Fruit fly (Drosophila melanogaster) whole organism, embryonic: ENCODE results near the gene Shawn.

Source experiments
- ATbp ChIP-seq: fragments of 200-800 bp; sonication (Bioruptor generic); optimal IDR thresholded peaks from 2 replicates; lab custom pipeline; 2017; ENCODE audit warnings: missing biosample characterization, mild to moderate bottlenecking, missing genetic modification characterization, missing genetic modification reagents
- Blimp-1 ChIP-seq: fragments of 200-800 bp; sonication (Bioruptor generic); optimal IDR thresholded peaks from 3 replicates; lab custom pipeline; 2018; ENCODE audit warnings: missing biosample characterization, missing genetic modification characterization, mild to moderate bottlenecking, moderate library complexity, missing genetic modification reagents
- CG10267 ChIP-seq: fragments of 200-800 bp; sonication (Bioruptor generic); optimal IDR thresholded peaks from 2 replicates; lab custom pipeline; 2018; ENCODE audit warnings: missing biosample characterization, mild to moderate bottlenecking, missing genetic modification characterization, moderate library complexity
- CG10462 ChIP-seq: fragments of 200-800 bp; sonication (Bioruptor generic); optimal IDR thresholded peaks from 2 replicates; lab custom pipeline; 2016; ENCODE audit warnings: missing biosample characterization, missing genetic modification characterization
- CG10565 ChIP-seq: fragments of 200-800 bp; sonication (Bioruptor generic); optimal IDR thresholded peaks from 3 replicates; lab custom pipeline; 2016; ENCODE audit warnings: missing biosample characterization, mild to moderate bottlenecking, missing genetic modification characterization
- CG12744 ChIP-seq: fragments of 200-800 bp; sonication (Bioruptor generic); optimal IDR thresholded peaks from 2 replicates; lab custom pipeline; 2016; ENCODE audit warnings: missing biosample characterization, missing genetic modification characterization
- CG15073 ChIP-seq: fragments of 200-800 bp; sonication (Bioruptor generic); optimal IDR thresholded peaks from 2 replicates; lab custom pipeline; 2016; ENCODE audit warnings: missing biosample characterization, missing genetic modification characterization
- CG15601 ChIP-seq: fragments of 200-800 bp; sonication (Bioruptor generic); optimal IDR thresholded peaks from 3 replicates; lab custom pipeline; 2019; ENCODE audit warnings: missing biosample characterization, mild to moderate bottlenecking, missing genetic modification characterization, moderate library complexity
- CG16779 ChIP-seq: fragments of 200-800 bp; sonication (Bioruptor generic); IDR thresholded peaks from 2 replicates; pipeline ENCODE4 v1.3.6; 2022; ENCODE audit warnings: missing biosample characterization, missing genetic modification characterization
- CG17361 ChIP-seq: fragments of 200-800 bp; sonication (Bioruptor generic); IDR thresholded peaks from 3 replicates; pipeline ENCODE4 v1.3.6; 2022; ENCODE audit warnings: missing biosample characterization, missing genetic modification characterization
- CG17568 ChIP-seq: fragments of 200-800 bp; sonication (Bioruptor generic); optimal IDR thresholded peaks from 2 replicates; lab custom pipeline; 2018; ENCODE audit warnings: missing biosample characterization, mild to moderate bottlenecking, missing genetic modification characterization, moderate library complexity
- CG17829 ChIP-seq: fragments of 200-800 bp; optimal IDR thresholded peaks from 2 replicates; lab custom pipeline; 2019; ENCODE audit warnings: missing biosample characterization, mild to moderate bottlenecking, missing genetic modification characterization, moderate library complexity
- CG18764 ChIP-seq: fragments of 200-800 bp; sonication (Bioruptor generic); optimal IDR thresholded peaks from 3 replicates; lab custom pipeline; 2016; ENCODE audit warnings: missing biosample characterization, missing genetic modification characterization
- CG2199 ChIP-seq: fragments of 200-800 bp; sonication (Bioruptor generic); IDR thresholded peaks from 3 replicates; pipeline ENCODE4 v1.3.6; 2022; ENCODE audit warnings: missing biosample characterization, missing genetic modification characterization
- CG30431 ChIP-seq: fragments of 200-800 bp; sonication (Bioruptor generic); optimal IDR thresholded peaks from 2 replicates; lab custom pipeline; 2017; ENCODE audit warnings: missing biosample characterization, missing genetic modification characterization
- CG33213 ChIP-seq: fragments of 200-800 bp; sonication (Bioruptor generic); optimal IDR thresholded peaks from 3 replicates; lab custom pipeline; 2016; ENCODE audit warnings: missing biosample characterization, missing genetic modification characterization
- CG34224 ChIP-seq: fragments of 200-800 bp; sonication (Bioruptor generic); IDR thresholded peaks from 3 replicates; pipeline ENCODE4 v1.3.6; 2022; ENCODE audit warnings: missing biosample characterization, missing genetic modification characterization; ENCODE audit not compliant: partially characterized antibody
- CG34376 ChIP-seq: fragments of 200-800 bp; sonication (Bioruptor generic); optimal IDR thresholded peaks from 2 replicates; lab custom pipeline; 2018; ENCODE audit warnings: missing biosample characterization, mild to moderate bottlenecking, missing genetic modification characterization
- CG4404 ChIP-seq: fragments of 200-800 bp; sonication (Bioruptor generic); IDR thresholded peaks from 2 replicates; pipeline ENCODE4 v1.3.6; 2022; ENCODE audit warnings: missing biosample characterization, missing genetic modification characterization
- CG4707 ChIP-seq: fragments of 200-800 bp; sonication (Bioruptor generic); optimal IDR thresholded peaks from 2 replicates; lab custom pipeline; 2018; ENCODE audit warnings: missing biosample characterization, mild to moderate bottlenecking, missing genetic modification characterization, moderate library complexity
- CG6854 ChIP-seq: fragments of 200-800 bp; sonication (Bioruptor generic); optimal IDR thresholded peaks from 3 replicates; lab custom pipeline; 2017; ENCODE audit warnings: missing biosample characterization, mild to moderate bottlenecking, missing genetic modification characterization
- CG8765 ChIP-seq: fragments of 200-800 bp; sonication (Bioruptor generic); IDR thresholded peaks from 2 replicates; pipeline ENCODE4 v1.3.6; 2022; ENCODE audit warnings: missing biosample characterization, missing genetic modification characterization
- Eip74EF ChIP-seq, 2 experiments: fragments of 200-800 bp in 1 of 2; fragments of >200 bp in 1 of 2; sonication (Bioruptor generic) in 1 of 2; optimal IDR thresholded peaks; 2 replicates each; lab custom pipeline; 2017 to 2019; ENCODE audit warnings: missing biosample characterization in 2 of 2, missing genetic modification characterization in 2 of 2, mild to moderate bottlenecking in 1 of 2, moderate library complexity in 1 of 2
- Fer2 ChIP-seq: fragments of 200-800 bp; sonication (Bioruptor generic); optimal IDR thresholded peaks from 2 replicates; lab custom pipeline; 2018; ENCODE audit warnings: missing biosample characterization, mild to moderate bottlenecking, missing genetic modification characterization, moderate library complexity
- HLHmδ ChIP-seq: fragments of 200-800 bp; sonication (Bioruptor generic); optimal IDR thresholded peaks from 2 replicates; lab custom pipeline; 2018; ENCODE audit warnings: missing biosample characterization, mild to moderate bottlenecking, missing genetic modification characterization, moderate library complexity
- Oaz ChIP-seq: fragments of 200-800 bp; sonication (Bioruptor generic); IDR thresholded peaks from 2 replicates; pipeline ENCODE4 v1.3.6; 2022; ENCODE audit warnings: missing biosample characterization, missing genetic modification characterization
- Poxn ChIP-seq: fragments of 200-800 bp; sonication (Bioruptor generic); IDR thresholded peaks from 2 replicates; pipeline ENCODE4 v1.3.6; 2022; ENCODE audit warnings: missing biosample characterization, missing genetic modification characterization
- abd-A ChIP-seq: fragments of 200-800 bp; sonication (Bioruptor generic); optimal IDR thresholded peaks from 3 replicates; lab custom pipeline; 2019; ENCODE audit warnings: missing biosample characterization, mild to moderate bottlenecking, missing genetic modification characterization, moderate library complexity
- amos ChIP-seq: fragments of 200-800 bp; sonication (Bioruptor generic); IDR thresholded peaks from 2 replicates; pipeline ENCODE4 v1.3.6; 2022; ENCODE audit warnings: missing biosample characterization, missing genetic modification characterization; ENCODE audit not compliant: partially characterized antibody
- crc ChIP-seq: fragments of 200-800 bp; sonication (Bioruptor generic); optimal IDR thresholded peaks from 2 replicates; lab custom pipeline; 2016; ENCODE audit warnings: missing biosample characterization, missing genetic modification characterization
- danr ChIP-seq: fragments of 200-800 bp; sonication (Bioruptor generic); IDR thresholded peaks from 2 replicates; pipeline ENCODE4 v1.3.6; 2022; ENCODE audit warnings: missing biosample characterization, missing genetic modification characterization
- esg ChIP-seq: fragments of 200-800 bp; sonication (Bioruptor generic); conservative IDR thresholded peaks from 2 replicates; pipeline ENCODE4 v1.3.6; 2022; ENCODE audit warnings: missing biosample characterization, missing genetic modification characterization
- hbn ChIP-seq: fragments of 200-800 bp; sonication (Bioruptor generic); IDR thresholded peaks from 2 replicates; pipeline ENCODE4 v1.3.6; 2022; ENCODE audit warnings: missing biosample characterization, missing genetic modification characterization; ENCODE audit not compliant: partially characterized antibody
- hkb ChIP-seq, 2 experiments: fragments of 200-800 bp in 1 of 2; fragments of >200 bp in 1 of 2; sonication (Bioruptor generic) in 1 of 2; IDR thresholded peaks in 1 of 2; optimal IDR thresholded peaks in 1 of 2; 2 replicates each; pipeline versions ENCODE4 v1.3.6 to Lab custom; 2017 to 2022; ENCODE audit warnings: missing biosample characterization in 1 of 2, missing genetic modification characterization in 1 of 2
- kah ChIP-seq: fragments of 200-800 bp; sonication (Bioruptor generic); optimal IDR thresholded peaks from 2 replicates; lab custom pipeline; 2018; ENCODE audit warnings: missing biosample characterization, mild to moderate bottlenecking, missing genetic modification characterization
- ken ChIP-seq: fragments of 200-800 bp; sonication (Bioruptor generic); IDR thresholded peaks from 3 replicates; pipeline ENCODE4 v1.3.6; 2022; ENCODE audit warnings: missing biosample characterization, missing genetic modification characterization
- klu ChIP-seq: fragments of 200-800 bp; sonication (Bioruptor generic); IDR thresholded peaks from 2 replicates; pipeline ENCODE4 v1.3.6; 2022; ENCODE audit warnings: missing biosample characterization, missing genetic modification characterization
- nmo ChIP-seq: fragments of 200-800 bp; sonication (Bioruptor generic); optimal IDR thresholded peaks from 2 replicates; lab custom pipeline; 2018; ENCODE audit warnings: missing biosample characterization, mild to moderate bottlenecking, missing genetic modification characterization, moderate library complexity
- p53 ChIP-seq: fragments of 200-800 bp; sonication (Bioruptor generic); optimal IDR thresholded peaks from 2 replicates; lab custom pipeline; 2016; ENCODE audit warnings: missing biosample characterization, missing genetic modification characterization
- pita ChIP-seq: fragments of 200-800 bp; sonication (Bioruptor generic); optimal IDR thresholded peaks from 2 replicates; lab custom pipeline; 2017; ENCODE audit warnings: missing biosample characterization, mild to moderate bottlenecking, missing genetic modification characterization
- psq ChIP-seq: fragments of 200-800 bp; sonication (Bioruptor generic); optimal IDR thresholded peaks from 2 replicates; lab custom pipeline; 2017; ENCODE audit warnings: missing biosample characterization, missing genetic modification characterization
- pum ChIP-seq: fragments of 200-800 bp; sonication (Bioruptor generic); optimal IDR thresholded peaks from 2 replicates; lab custom pipeline; 2016; ENCODE audit warnings: missing biosample characterization, missing genetic modification characterization
- slou ChIP-seq: fragments of 200-800 bp; sonication (Bioruptor generic); optimal IDR thresholded peaks from 3 replicates; lab custom pipeline; 2016; ENCODE audit warnings: missing biosample characterization, missing genetic modification characterization
- sqz ChIP-seq: fragments of 200-800 bp; sonication (Bioruptor generic); optimal IDR thresholded peaks from 3 replicates; lab custom pipeline; 2018; ENCODE audit warnings: missing biosample characterization, mild to moderate bottlenecking, missing genetic modification characterization
- stc ChIP-seq: fragments of 200-800 bp; sonication (Bioruptor generic); IDR thresholded peaks from 2 replicates; pipeline ENCODE4 v1.3.6; 2022; ENCODE audit warnings: missing biosample characterization, missing genetic modification characterization
- tll ChIP-seq, 2 experiments: fragments of 200-800 bp in 1 of 2; fragments of >200 bp in 1 of 2; sonication (Bioruptor generic) in 1 of 2; optimal IDR thresholded peaks; 2 replicates each; lab custom pipeline; 2017 to 2019; ENCODE audit warnings: missing biosample characterization in 2 of 2, missing genetic modification characterization in 2 of 2, mild to moderate bottlenecking in 1 of 2, moderate library complexity in 1 of 2
- vvl ChIP-seq: fragments of 200-800 bp; sonication (Bioruptor generic); IDR thresholded peaks from 2 replicates; pipeline ENCODE4 v1.3.6; 2022; ENCODE audit warnings: missing biosample characterization, missing genetic modification characterization

Shawn gene

DNA sequence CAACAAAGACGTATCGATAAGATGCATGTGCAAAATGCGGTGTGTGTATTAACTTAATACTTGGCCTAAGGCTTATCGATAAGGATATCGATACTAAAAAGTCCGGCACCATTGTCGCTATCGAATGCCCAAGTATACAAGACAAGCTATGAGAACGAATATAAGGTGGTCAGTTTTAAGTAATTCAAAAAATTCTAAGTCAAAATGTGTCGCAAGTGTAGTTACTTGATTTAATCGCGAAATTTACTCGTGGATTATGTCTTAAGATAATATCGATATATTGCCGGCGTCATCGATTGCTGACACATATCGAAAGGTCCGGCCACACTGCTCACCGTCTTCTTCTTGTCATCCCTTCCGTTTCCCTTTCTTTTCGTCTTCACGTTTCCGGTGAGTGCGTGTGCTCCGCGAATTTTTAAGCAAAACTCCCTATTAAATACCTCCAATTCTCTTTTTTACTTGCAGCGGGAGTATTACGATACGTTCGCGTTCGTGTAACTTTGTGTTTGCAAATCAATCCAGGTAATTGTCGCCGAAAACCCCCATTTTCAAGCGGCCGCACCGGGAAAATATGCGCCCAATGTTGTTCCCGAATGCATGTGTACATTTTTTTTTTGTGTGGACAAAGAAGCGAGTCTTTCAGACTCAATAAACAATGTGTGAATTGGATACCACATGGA lies 13.5 kb upstream of the Shawn start, which contains the start of gene RpS10b (continued):
- peak; percentile 29; the same call in 1 of the 2 replicates for TF ChIP-seq CG8765 (GFP tag; lab: Robert Waterston, UW)
- TF ChIP-seq CG34224 (GFP tag; lab: Robert Waterston, UW) = peak; percentile 88
- peak; percentile 72; the same call in 1 of the 2 replicates for TF ChIP-seq stc (GFP tag; lab: Robert Waterston, UW)
- TF ChIP-seq CG33213 (GFP tag; lab: Kevin White, UChicago) = peak; percentile 87
- TF ChIP-seq CG2199 = 0 out of 3 replicates have a peak, but pooled peaks have one; percentile 51
- peak; percentile 83 for TF ChIP-seq CG15601
- peak; percentile 99 for TF ChIP-seq CG34376 (GFP tag; lab: Kevin White, UChicago)
- TF ChIP-seq ATbp = peak; percentile 92
- TF ChIP-seq Poxn = no peak
- TF ChIP-seq CG10565 (GFP tag; lab: Kevin White, UChicago) = peak; percentile 29
- TF ChIP-seq vvl (GFP tag; lab: Robert Waterston, UW) = peak; percentile 76
- TF ChIP-seq ken = peak; percentile 67
- TF ChIP-seq sqz (GFP tag; lab: Kevin White, UChicago) = peak; percentile 94
- TF ChIP-seq pum = peak; percentile 53
- peak; percentile 67; the same call in 1 of the 2 replicates for TF ChIP-seq CG16779 (GFP tag; lab: Robert Waterston, UW)
- no peak for TF ChIP-seq CG15073 (GFP tag; lab: Kevin White, UChicago)
- TF ChIP-seq tll (GFP tag; optimal IDR thresholded peaks at IDR 0.05; lab: Kevin White, UChicago) = peak; percentile 31 to 38
- peak; percentile 91 for TF ChIP-seq hbn (GFP tag; lab: Robert Waterston, UW)
- peak; percentile 57 for TF ChIP-seq Oaz (GFP tag; lab: Robert Waterston, UW)
- peak; percentile 89 for TF ChIP-seq nmo (GFP tag; lab: Kevin White, UChicago)
- peak; percentile 32; the same call in 1 of the 2 replicates for TF ChIP-seq danr (GFP tag; lab: Robert Waterston, UW)
- TF ChIP-seq Fer2 (tag; lab: Kevin White, UChicago) = peak; percentile 81
- peak; percentile 54 for TF ChIP-seq CG10462 (GFP tag; lab: Kevin White, UChicago)
- peak; percentile 17; the same call in 1 of the 2 replicates for TF ChIP-seq klu (GFP tag; lab: Robert Waterston, UW)
- peak; percentile 87 for TF ChIP-seq CG30431 (GFP tag; lab: Kevin White, UChicago)
- peak; percentile 92 for TF ChIP-seq CG6854 (GFP tag; lab: Kevin White, UChicago)
- peak; percentile 90 for TF ChIP-seq CG4707 (GFP tag; lab: Kevin White, UChicago)
- TF ChIP-seq esg (GFP tag; lab: Robert Waterston, UW) = 0 out of 2 replicates have a peak, but pooled peaks have one; percentile 19
- peak in 1 of 2 experiments; percentile 87 for TF ChIP-seq Eip74EF (GFP tag; optimal IDR thresholded peaks at IDR 0.05; lab: Kevin White, UChicago)
- TF ChIP-seq CG17361 (GFP tag; lab: Robert Waterston, UW) = peak; percentile 93
- peak; percentile 83 for TF ChIP-seq CG18764 (GFP tag; lab: Kevin White, UChicago)
- peak; percentile 49 for TF ChIP-seq hkb (optimal IDR thresholded peaks at IDR 0.05; lab: Kevin White, UChicago)
- TF ChIP-seq hkb (GFP tag; IDR thresholded peaks at IDR 0.05; lab: Robert Waterston, UW) = peak; percentile 78
- 0 out of 2 replicates have a peak, but pooled peaks have one; percentile 39 for TF ChIP-seq CG4404
- TF ChIP-seq Blimp-1 (GFP tag; lab: Kevin White, UChicago) = peak; percentile 57
- TF ChIP-seq amos = peak; percentile 88
- TF ChIP-seq kah (GFP tag; lab: Kevin White, UChicago) = peak; percentile 89
- peak; percentile 83 for TF ChIP-seq p53 (GFP tag; lab: Kevin White, UChicago)
- peak; percentile 80 for TF ChIP-seq CG17829 (tag; lab: Kevin White, UChicago)
- peak; percentile 42 for TF ChIP-seq psq (GFP tag; lab: Kevin White, UChicago)
- peak; percentile 78 for TF ChIP-seq slou (GFP tag; lab: Kevin White, UChicago)
- no peak for TF ChIP-seq abd-A
- peak; percentile 67 for TF ChIP-seq CG12744 (GFP tag; lab: Kevin White, UChicago)
- TF ChIP-seq crc (GFP tag; lab: Kevin White, UChicago) = peak; percentile 46
- peak; percentile 84 for TF ChIP-seq CG10267 (tag; lab: Kevin White, UChicago)
- TF ChIP-seq CG17568 (GFP tag; lab: Kevin White, UChicago) = peak; percentile 94
- TF ChIP-seq HLHmδ (GFP tag; lab: Kevin White, UChicago) = peak; percentile 98
- TF ChIP-seq pita = peak; percentile 29
